Fruit fly (Drosophila melanogaster) whole organism, prepupa: ENCODE data around the gene CG16711.
A peak's percentile ranks its signal among the peaks of the same experiment; 100 is the strongest.

Source experiments
- CG10669 ChIP-seq: fragments of 200-800 bp; sonication (Bioruptor generic); optimal IDR thresholded peaks from 3 replicates; lab custom pipeline; 2018; ENCODE audit warnings: missing biosample characterization, mild to moderate bottlenecking, missing genetic modification characterization, moderate library complexity
- CG11294 ChIP-seq: fragments of 200-800 bp; sonication (Bioruptor generic); IDR thresholded peaks from 2 replicates; pipeline ENCODE4 v1.3.6; 2022; ENCODE audit warnings: missing biosample characterization, missing genetic modification characterization
- CG11762 ChIP-seq: fragments of 200-800 bp; sonication (Bioruptor generic); optimal IDR thresholded peaks from 3 replicates; lab custom pipeline; 2016; ENCODE audit warnings: missing biosample characterization, missing genetic modification characterization; ENCODE audit not compliant: insufficient read depth
- CG11902 ChIP-seq: fragments of 200-800 bp; sonication (Bioruptor generic); optimal IDR thresholded peaks from 3 replicates; lab custom pipeline; 2016; ENCODE audit warnings: missing biosample characterization, missing genetic modification characterization
- CG15336 ChIP-seq: fragments of 200-800 bp; sonication (Bioruptor generic); IDR thresholded peaks from 2 replicates; pipeline ENCODE4 v1.3.6; 2022; ENCODE audit warnings: missing biosample characterization, missing genetic modification characterization
- CG1621 ChIP-seq: fragments of 200-800 bp; sonication (Bioruptor generic); optimal IDR thresholded peaks from 3 replicates; lab custom pipeline; 2018; ENCODE audit warnings: missing biosample characterization, mild to moderate bottlenecking, missing genetic modification characterization
- CG16779 ChIP-seq: fragments of 200-800 bp; sonication (Bioruptor generic); optimal IDR thresholded peaks from 3 replicates; lab custom pipeline; 2017; ENCODE audit warnings: missing biosample characterization, mild to moderate bottlenecking, missing genetic modification characterization
- CG3032 ChIP-seq: fragments of 200-800 bp; optimal IDR thresholded peaks from 2 replicates; lab custom pipeline; 2019; ENCODE audit warnings: missing biosample characterization, mild to moderate bottlenecking, missing genetic modification characterization, moderate library complexity
- CG31627 ChIP-seq: fragments of 200-800 bp; sonication (Bioruptor generic); optimal IDR thresholded peaks from 3 replicates; lab custom pipeline; 2016; ENCODE audit warnings: missing biosample characterization, missing genetic modification characterization
- CG32006 ChIP-seq: fragments of 200-800 bp; sonication (Bioruptor generic); optimal IDR thresholded peaks from 3 replicates; lab custom pipeline; 2017; ENCODE audit warnings: missing biosample characterization, mild to moderate bottlenecking, missing genetic modification characterization
- CG34406 ChIP-seq: fragments of 200-800 bp; sonication (Bioruptor generic); optimal IDR thresholded peaks from 3 replicates; lab custom pipeline; 2016; ENCODE audit warnings: missing biosample characterization, missing genetic modification characterization
- CG3919 ChIP-seq: fragments of 200-800 bp; sonication (Bioruptor generic); optimal IDR thresholded peaks from 3 replicates; lab custom pipeline; 2016; ENCODE audit warnings: missing biosample characterization, missing genetic modification characterization
- CG4318 ChIP-seq: fragments of 200-800 bp; sonication (Bioruptor generic); optimal IDR thresholded peaks from 3 replicates; lab custom pipeline; 2017; ENCODE audit warnings: missing biosample characterization, mild to moderate bottlenecking, missing genetic modification characterization
- CG6276 ChIP-seq: fragments of 200-800 bp; sonication (Bioruptor generic); optimal IDR thresholded peaks from 2 replicates; lab custom pipeline; 2017; ENCODE audit warnings: missing biosample characterization, mild to moderate bottlenecking, missing genetic modification characterization
- CG6792 ChIP-seq: fragments of 200-800 bp; sonication (Bioruptor generic); optimal IDR thresholded peaks from 3 replicates; lab custom pipeline; 2016; ENCODE audit warnings: missing biosample characterization, missing genetic modification characterization
- CG6854 ChIP-seq: fragments of 200-800 bp; sonication (Bioruptor generic); optimal IDR thresholded peaks from 2 replicates; lab custom pipeline; 2017; ENCODE audit warnings: missing biosample characterization, mild to moderate bottlenecking, missing genetic modification characterization
- CG7368 ChIP-seq: fragments of 200-800 bp; sonication (Bioruptor generic); optimal IDR thresholded peaks from 3 replicates; lab custom pipeline; 2016; ENCODE audit warnings: missing biosample characterization, missing genetic modification characterization
- CG8119 ChIP-seq: fragments of 200-800 bp; sonication (Bioruptor generic); IDR thresholded peaks from 3 replicates; pipeline ENCODE4 v1.3.6; 2022; ENCODE audit warnings: missing biosample characterization, missing genetic modification characterization
- CG8632 ChIP-seq: fragments of 200-800 bp; sonication (Bioruptor generic); optimal IDR thresholded peaks from 3 replicates; lab custom pipeline; 2016; ENCODE audit warnings: missing biosample characterization, missing genetic modification characterization
- CG9139 ChIP-seq: fragments of 200-800 bp; sonication (Bioruptor generic); optimal IDR thresholded peaks from 3 replicates; lab custom pipeline; 2017; ENCODE audit warnings: missing biosample characterization, mild to moderate bottlenecking, missing genetic modification characterization
- Eip75B ChIP-seq: fragments of 200-800 bp; sonication (Bioruptor generic); optimal IDR thresholded peaks from 3 replicates; lab custom pipeline; 2016; ENCODE audit warnings: missing biosample characterization, missing genetic modification characterization
- Eip78C ChIP-seq: fragments of 200-800 bp; sonication (Bioruptor generic); peaks from one replicate; lab custom pipeline; 2016; ENCODE audit warnings: missing biosample characterization, missing genetic modification characterization
- Eip93F ChIP-seq: fragments of 200-800 bp; sonication (Bioruptor generic); optimal IDR thresholded peaks from 2 replicates; lab custom pipeline; 2016; ENCODE audit warnings: missing biosample characterization, mild to moderate bottlenecking, missing genetic modification characterization
- Ets21C ChIP-seq: fragments of 200-800 bp; sonication (Bioruptor generic); optimal IDR thresholded peaks from 3 replicates; lab custom pipeline; 2016; ENCODE audit warnings: missing biosample characterization, missing genetic modification characterization
- Ets96B ChIP-seq: fragments of 200-800 bp; optimal IDR thresholded peaks from 2 replicates; lab custom pipeline; 2019; ENCODE audit warnings: missing biosample characterization, mild to moderate bottlenecking, missing genetic modification characterization, moderate library complexity
- Gug ChIP-seq: fragments of 200-800 bp; sonication (Bioruptor generic); IDR thresholded peaks from 2 replicates; pipeline ENCODE4 v1.3.6; 2022; ENCODE audit warnings: missing biosample characterization, missing genetic modification characterization
- Hr38 ChIP-seq: sonication (Bioruptor generic); optimal IDR thresholded peaks from 2 replicates; lab custom pipeline; 2016; ENCODE audit warnings: missing biosample characterization, missing genetic modification characterization
- Hr39 ChIP-seq: fragments of 200-800 bp; sonication (Bioruptor generic); optimal IDR thresholded peaks from 2 replicates; lab custom pipeline; 2016; ENCODE audit warnings: missing biosample characterization, missing genetic modification characterization
- Hr4 ChIP-seq: fragments of 200-800 bp; sonication (Bioruptor generic); optimal IDR thresholded peaks from 3 replicates; lab custom pipeline; 2016; ENCODE audit warnings: missing biosample characterization, missing genetic modification characterization
- Lpt ChIP-seq: fragments of 200-800 bp; sonication (Bioruptor generic); optimal IDR thresholded peaks from 3 replicates; lab custom pipeline; 2016; ENCODE audit warnings: missing biosample characterization, missing genetic modification characterization
- Met ChIP-seq: fragments of 200-800 bp; sonication (Bioruptor generic); optimal IDR thresholded peaks from 3 replicates; lab custom pipeline; 2016; ENCODE audit warnings: missing biosample characterization, missing genetic modification characterization
- OdsH ChIP-seq: fragments of 200-800 bp; sonication (Bioruptor generic); optimal IDR thresholded peaks from 3 replicates; lab custom pipeline; 2016; ENCODE audit warnings: missing biosample characterization, missing genetic modification characterization
- Smox ChIP-seq: fragments of 200-800 bp; sonication (Bioruptor generic); optimal IDR thresholded peaks from 3 replicates; lab custom pipeline; 2016; ENCODE audit warnings: missing biosample characterization, missing genetic modification characterization
- Sox102F ChIP-seq: fragments of 200-800 bp; sonication (Bioruptor generic); optimal IDR thresholded peaks from 2 replicates; lab custom pipeline; 2016; ENCODE audit warnings: missing biosample characterization, mild to moderate bottlenecking, missing genetic modification characterization
- Sox14 ChIP-seq: fragments of 200-800 bp; sonication (Bioruptor generic); optimal IDR thresholded peaks from 3 replicates; lab custom pipeline; 2016; ENCODE audit warnings: missing biosample characterization, missing genetic modification characterization
- Sox15 ChIP-seq: fragments of 200-800 bp; sonication (Bioruptor generic); optimal IDR thresholded peaks from 3 replicates; lab custom pipeline; 2016; ENCODE audit warnings: missing biosample characterization, missing genetic modification characterization
- acj6 ChIP-seq: fragments of 200-800 bp; sonication (Bioruptor generic); optimal IDR thresholded peaks from 3 replicates; lab custom pipeline; 2016; ENCODE audit warnings: missing biosample characterization, missing genetic modification characterization
- cyc ChIP-seq: fragments of 200-800 bp; sonication (Bioruptor generic); optimal IDR thresholded peaks from 3 replicates; lab custom pipeline; 2016; ENCODE audit warnings: missing biosample characterization, missing genetic modification characterization
- dsx ChIP-seq: fragments of 200-800 bp; optimal IDR thresholded peaks from 3 replicates; lab custom pipeline; 2019; ENCODE audit warnings: missing biosample characterization, mild to moderate bottlenecking, missing genetic modification characterization, moderate library complexity; ENCODE audit not compliant: poor library complexity, severe bottlenecking
- eg ChIP-seq: fragments of 200-800 bp; sonication (Bioruptor generic); IDR thresholded peaks from 3 replicates; pipeline ENCODE4 v1.3.6; 2022; ENCODE audit warnings: missing biosample characterization, missing genetic modification characterization
- esn ChIP-seq: fragments of 200-800 bp; sonication (Bioruptor generic); optimal IDR thresholded peaks from 2 replicates; lab custom pipeline; 2016; ENCODE audit warnings: missing biosample characterization, mild to moderate bottlenecking, missing genetic modification characterization, moderate library complexity
- fd59A ChIP-seq: fragments of 200-800 bp; sonication (Bioruptor generic); optimal IDR thresholded peaks from 2 replicates; lab custom pipeline; 2017; ENCODE audit warnings: missing biosample characterization, mild to moderate bottlenecking, missing genetic modification characterization, missing genetic modification reagents
- fkh ChIP-seq: fragments of 200-800 bp; sonication (Bioruptor generic); optimal IDR thresholded peaks from 3 replicates; lab custom pipeline; 2017; ENCODE audit warnings: missing biosample characterization, mild to moderate bottlenecking, missing genetic modification characterization, moderate library complexity
- pdm3 ChIP-seq: fragments of 200-800 bp; sonication (Bioruptor generic); optimal IDR thresholded peaks from 3 replicates; lab custom pipeline; 2016; ENCODE audit warnings: missing biosample characterization, missing genetic modification characterization
- salr ChIP-seq, 2 experiments: fragments of 200-800 bp; sonication (Bioruptor generic); optimal IDR thresholded peaks; 3 replicates each; lab custom pipeline; 2016 to 2018; ENCODE audit warnings: missing biosample characterization in 2 of 2, missing genetic modification characterization in 2 of 2, mild to moderate bottlenecking in 1 of 2
- spab ChIP-seq: fragments of 200-800 bp; sonication (Bioruptor generic); optimal IDR thresholded peaks from 2 replicates; lab custom pipeline; 2017; ENCODE audit warnings: missing biosample characterization, mild to moderate bottlenecking, missing genetic modification characterization, missing genetic modification reagents
- ss ChIP-seq, 2 experiments: fragments of 200-800 bp; sonication (Bioruptor generic); optimal IDR thresholded peaks; 2 replicates in 1 of 2; 3 replicates in 1 of 2; lab custom pipeline; 2017 to 2018; ENCODE audit warnings: mild to moderate bottlenecking in 2 of 2, missing biosample characterization in 2 of 2, missing genetic modification characterization in 2 of 2, moderate library complexity in 1 of 2
- svp ChIP-seq: fragments of 200-800 bp; sonication (Bioruptor generic); peaks from one replicate; lab custom pipeline; 2016; ENCODE audit warnings: missing biosample characterization, missing genetic modification characterization
- topi ChIP-seq: fragments of 200-800 bp; sonication (Bioruptor generic); optimal IDR thresholded peaks from 3 replicates; lab custom pipeline; 2016; ENCODE audit warnings: missing biosample characterization, missing genetic modification characterization

Gene CG16711

DNA sequence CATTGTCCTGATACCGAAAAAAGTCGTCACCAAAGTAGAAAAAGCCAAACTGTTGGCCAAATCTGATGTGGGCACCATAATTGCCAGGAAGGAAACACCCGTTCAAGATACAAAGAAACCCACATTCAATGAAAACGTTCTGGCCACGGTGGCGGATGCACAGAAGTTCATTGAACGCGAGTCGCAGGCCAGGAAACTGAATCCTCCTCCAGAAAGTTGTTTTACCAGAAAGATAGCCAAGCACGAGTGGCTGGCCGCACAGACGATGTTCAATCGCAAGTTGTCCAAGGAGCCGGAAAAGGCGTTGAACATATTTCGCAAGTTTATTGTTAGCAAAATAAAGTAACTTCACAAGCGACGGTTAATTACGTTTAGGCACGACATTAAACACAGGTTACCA lies 16.0 kb downstream of the CG16711 start:
- no peak for TF ChIP-seq fd59A (GFP tag; lab: Kevin White, UChicago)
- no peak for TF ChIP-seq CG7368
- no peak for TF ChIP-seq Sox14 (GFP tag; lab: Kevin White, UChicago)
- TF ChIP-seq Hr38 = no peak
- no peak for TF ChIP-seq pdm3
- no peak for TF ChIP-seq CG11902 (GFP tag; lab: Kevin White, UChicago)
- no peak for TF ChIP-seq CG8632 (GFP tag; lab: Kevin White, UChicago)
- TF ChIP-seq CG3919 (GFP tag; lab: Kevin White, UChicago) = no peak
- TF ChIP-seq CG11762 (GFP tag; lab: Kevin White, UChicago) = no peak
- TF ChIP-seq spab (GFP tag; lab: Kevin White, UChicago) = no peak

DNA sequence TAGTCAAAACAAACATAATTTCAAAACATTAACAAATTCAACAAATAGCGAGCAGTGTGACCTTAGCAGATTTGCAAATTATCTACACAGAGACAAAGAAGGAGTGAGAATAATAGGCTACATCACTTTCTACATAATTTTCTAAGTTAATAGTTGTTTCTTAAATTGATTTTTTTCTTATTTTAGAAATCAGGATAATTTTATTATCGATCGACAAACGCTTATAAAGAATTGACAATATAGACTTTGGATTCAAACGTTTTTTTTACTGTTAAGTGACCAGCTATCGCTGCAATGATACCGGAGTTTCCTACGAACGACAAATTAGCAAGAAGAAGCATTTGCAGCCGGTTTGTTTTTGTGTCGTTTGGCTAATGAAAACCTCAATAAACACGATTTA lies 19.0 kb downstream of the CG16711 start, which contains the start of the genes nbs and defl:
Gene nbs (minus strand): TSS at position 87 of the 400 bp plus-strand sequence.
Gene defl (plus strand): TSS at position 316 of the 400 bp plus-strand sequence.
- no peak for TF ChIP-seq Hr38
- TF ChIP-seq Hr39 = no peak
- no peak for TF ChIP-seq CG4318 (GFP tag; lab: Kevin White, UChicago)
- TF ChIP-seq Sox14 (GFP tag; lab: Kevin White, UChicago) = no peak
- TF ChIP-seq eg = peak; percentile 80
- no peak for TF ChIP-seq Ets21C (GFP tag; lab: Kevin White, UChicago)
- no peak for TF ChIP-seq Eip75B (GFP tag; lab: Kevin White, UChicago)
- peak; percentile 46 for TF ChIP-seq Sox15 (GFP tag; lab: Kevin White, UChicago)
- TF ChIP-seq topi (GFP tag; lab: Kevin White, UChicago) = no peak
- no peak for TF ChIP-seq CG6854 (GFP tag; lab: Kevin White, UChicago)
- TF ChIP-seq CG16779 (tag; lab: Kevin White, UChicago) = no peak
- TF ChIP-seq fd59A (GFP tag; lab: Kevin White, UChicago) = no peak
- no peak for TF ChIP-seq Met
- no peak for TF ChIP-seq CG6276 (GFP tag; lab: Kevin White, UChicago)
- TF ChIP-seq CG32006 (GFP tag; lab: Kevin White, UChicago) = no peak
- TF ChIP-seq cyc = peak; percentile 70
- TF ChIP-seq Lpt (GFP tag; lab: Kevin White, UChicago) = peak; percentile 26
- no peak for TF ChIP-seq CG7368
- no peak for TF ChIP-seq svp (GFP tag; lab: Kevin White, UChicago)
- TF ChIP-seq ss (GFP tag; optimal IDR thresholded peaks at IDR 0.05; lab: Kevin White, UChicago) = no peak
- peak; percentile 75 for TF ChIP-seq CG31627
- TF ChIP-seq CG8119 = peak; percentile 36; the same call in 1 of the 3 replicates
- TF ChIP-seq CG3032 (tag; lab: Kevin White, UChicago) = peak; percentile 73
- no peak for TF ChIP-seq Ets96B (tag; lab: Kevin White, UChicago)
- no peak for TF ChIP-seq CG34406 (GFP tag; lab: Kevin White, UChicago)
- TF ChIP-seq CG1621 = no peak
- no peak for TF ChIP-seq CG6792
- peak; percentile 55 for TF ChIP-seq Gug (GFP tag; lab: Robert Waterston, UW)
- no peak for TF ChIP-seq Eip93F (GFP tag; lab: Kevin White, UChicago)
- TF ChIP-seq CG10669 = no peak
- TF ChIP-seq acj6 (GFP tag; lab: Kevin White, UChicago) = no peak
- TF ChIP-seq CG3919 (GFP tag; lab: Kevin White, UChicago) = no peak
- TF ChIP-seq Hr4 (GFP tag; lab: Kevin White, UChicago) = no peak
- no peak for TF ChIP-seq OdsH (GFP tag; lab: Kevin White, UChicago)
- TF ChIP-seq CG11902 (GFP tag; lab: Kevin White, UChicago) = no peak
- peak; percentile 30; the same call in 1 of the 2 replicates for TF ChIP-seq CG15336 (GFP tag; lab: Robert Waterston, UW)
- no peak for TF ChIP-seq Smox (GFP tag; lab: Kevin White, UChicago)
- no peak for TF ChIP-seq fkh (GFP tag; lab: Kevin White, UChicago)
- peak; percentile 78 for TF ChIP-seq esn
- TF ChIP-seq Eip78C (GFP tag; lab: Kevin White, UChicago) = no peak
- no peak for TF ChIP-seq Sox102F (GFP tag; lab: Kevin White, UChicago)
- peak; percentile 16; the same call in 1 of the 2 replicates for TF ChIP-seq CG11294 (GFP tag; lab: Robert Waterston, UW)
- TF ChIP-seq CG8632 (GFP tag; lab: Kevin White, UChicago) = no peak
- TF ChIP-seq CG9139 = no peak
- no peak for TF ChIP-seq salr (GFP tag; optimal IDR thresholded peaks at IDR 0.05; lab: Kevin White, UChicago)
- no peak for TF ChIP-seq spab (GFP tag; lab: Kevin White, UChicago)
- TF ChIP-seq dsx (GFP tag; lab: Kevin White, UChicago) = no peak
